Fruit fly (Drosophila melanogaster): ENCODE measurements around the gene Ugt303B3.

The Ugt303B3 gene

DNA sequence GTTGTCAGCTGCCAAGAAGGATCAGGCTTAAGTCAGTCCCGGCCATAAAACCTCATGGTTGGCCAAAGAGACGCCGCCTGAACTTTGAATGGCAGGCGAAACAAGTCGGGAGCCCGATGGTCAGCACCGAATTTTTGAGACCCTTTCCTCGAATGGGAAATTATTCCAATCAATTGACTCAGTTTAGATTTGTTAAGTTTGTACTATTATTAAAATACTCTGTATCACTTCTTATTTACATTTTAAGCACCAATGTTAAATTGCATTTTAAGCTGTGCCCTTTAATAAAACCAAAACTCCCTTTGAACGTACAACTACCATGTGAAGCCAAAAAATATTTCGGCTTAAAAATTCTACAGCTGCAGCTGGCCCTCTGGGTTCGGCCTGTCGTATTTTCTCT lies 47.8 kb downstream of the Ugt303B3 start (continued):
- no peak for TF ChIP-seq CG3032 (tag; optimal IDR thresholded peaks at IDR 0.05)
- TF ChIP-seq cyc (GFP tag; optimal IDR thresholded peaks at IDR 0.05) = peak; percentile 88
- TF ChIP-seq Smox (GFP tag; optimal IDR thresholded peaks at IDR 0.05) = peak; percentile 88
- TF ChIP-seq acj6 (GFP tag; optimal IDR thresholded peaks at IDR 0.05) = peak; percentile 83
- no peak for TF ChIP-seq CG6808 (GFP tag; optimal IDR thresholded peaks at IDR 0.05)
- peak; percentile 79 for TF ChIP-seq achi (GFP tag; optimal IDR thresholded peaks at IDR 0.05)
- TF ChIP-seq CG6276 (GFP tag; optimal IDR thresholded peaks at IDR 0.05) = no peak

DNA sequence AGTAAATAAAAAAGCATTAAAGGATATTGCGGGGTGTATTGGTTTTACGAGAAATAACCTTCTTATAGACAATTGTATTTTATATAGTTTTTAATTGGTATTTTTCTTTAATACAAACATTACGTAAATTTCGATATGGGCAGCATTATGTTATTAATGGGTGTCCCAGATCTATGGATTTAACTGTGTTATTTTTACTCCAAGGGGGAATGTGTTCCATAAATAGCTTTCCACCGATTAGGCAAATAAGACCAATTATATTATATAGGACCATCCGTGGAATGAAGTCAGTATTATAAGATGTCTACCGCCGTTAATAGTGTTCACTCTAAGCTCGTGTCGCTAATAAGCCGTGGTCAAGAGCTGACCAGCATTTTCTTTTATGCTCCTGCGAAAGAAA lies 51.0 kb downstream of the Ugt303B3 start, which contains the start of gene Ir94g:
Gene Ir94g, plus strand, starts transcription at position 301 of the 400 bp plus-strand sequence.
- TF ChIP-seq CG16779 (tag; optimal IDR thresholded peaks at IDR 0.05) (no peak), fkh (GFP tag; optimal IDR thresholded peaks at IDR 0.05) (no peak), CG11294 (GFP tag; IDR thresholded peaks at IDR 0.05) (no peak), pdm3 (GFP tag; optimal IDR thresholded peaks at IDR 0.05) (no peak), vri (GFP tag; optimal IDR thresholded peaks at IDR 0.05) (no peak), svp (GFP tag) (no peak), salr (GFP tag; optimal IDR thresholded peaks at IDR 0.05) (no peak), CG3032 (tag; optimal IDR thresholded peaks at IDR 0.05) (no peak), cyc (GFP tag; optimal IDR thresholded peaks at IDR 0.05) (no peak), CG6854 (GFP tag; optimal IDR thresholded peaks at IDR 0.05) (no peak), CG3919 (GFP tag; optimal IDR thresholded peaks at IDR 0.05) (no peak), Smox (GFP tag; optimal IDR thresholded peaks at IDR 0.05) (no peak), CG8119 (GFP tag; IDR thresholded peaks at IDR 0.05) (no peak), Ets21C (GFP tag; optimal IDR thresholded peaks at IDR 0.05) (no peak)

Measured in whole organism, prepupa.